Worm (Caenorhabditis elegans): Measurements from ENCODE around the gene K10G6.5.

K10G6.5 gene

ce11 chrII:3964302-3964885 is 22.7 kb upstream of the K10G6.5 start:
- TF ChIP-seq unc-55 (GFP tag; optimal IDR thresholded peaks at IDR 0.05) (no peak), nhr-23 (tag; optimal IDR thresholded peaks at IDR 0.05) (no peak), C34F6.9 (tag; optimal IDR thresholded peaks at IDR 0.05) (no peak), mab-5 (tag; optimal IDR thresholded peaks at IDR 0.05) (no peak), nhr-10 (tag; optimal IDR thresholded peaks at IDR 0.05) (no peak), crh-2 (tag; optimal IDR thresholded peaks at IDR 0.05) (no peak), ztf-11 (tag; optimal IDR thresholded peaks at IDR 0.05) (no peak), nhr-21 (tag; optimal IDR thresholded peaks at IDR 0.05) (no peak), F13H6.1 (tag; optimal IDR thresholded peaks at IDR 0.05) (no peak), ceh-82 (tag; optimal IDR thresholded peaks at IDR 0.05) (no peak), mdl-1 (tag; optimal IDR thresholded peaks at IDR 0.05) (no peak), nhr-77 (tag; optimal IDR thresholded peaks at IDR 0.05) (no peak), sem-4 (tag; optimal IDR thresholded peaks at IDR 0.05) (no peak), nhr-129 (tag; optimal IDR thresholded peaks at IDR 0.05) (no peak), zag-1 (tag; optimal IDR thresholded peaks at IDR 0.05) (no peak), nhr-237 (tag; optimal IDR thresholded peaks at IDR 0.05) (no peak)

ce11 chrII:3965665-3966416 is 21.2 kb upstream of the K10G6.5 start:
- TF ChIP-seq snpc-4 (tag; optimal IDR thresholded peaks at IDR 0.05): no peak

DNA sequence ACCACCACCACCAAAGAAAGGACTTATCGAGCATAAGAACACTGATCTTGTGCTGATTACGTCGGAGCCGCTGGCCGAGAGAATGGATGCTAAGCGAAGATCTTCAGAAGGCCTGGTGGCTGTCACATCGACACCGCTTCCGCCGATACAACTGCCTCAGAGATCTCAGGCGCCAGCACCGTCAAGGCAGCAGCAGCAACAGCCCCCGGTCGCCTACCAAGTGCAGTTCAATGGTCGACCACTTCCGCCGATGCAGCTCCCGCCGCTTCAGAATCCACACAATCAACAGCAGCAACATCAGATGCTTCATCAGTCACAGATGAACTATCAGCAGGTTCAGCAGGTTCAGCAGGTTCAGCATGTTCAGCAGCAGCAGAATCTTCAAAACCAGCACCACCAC is 20.0 kb upstream of the K10G6.5 start:
- TF ChIP-seq snpc-4 (tag; optimal IDR thresholded peaks at IDR 0.05): no peak
- no peak for TF ChIP-seq lsy-2 (tag; optimal IDR thresholded peaks at IDR 0.05)
- no peak for TF ChIP-seq nhr-21 (tag; optimal IDR thresholded peaks at IDR 0.05)
- TF ChIP-seq dmd-4 (tag; optimal IDR thresholded peaks at IDR 0.05): no peak
- no peak for TF ChIP-seq C34F6.9 (tag; optimal IDR thresholded peaks at IDR 0.05)
- no peak for TF ChIP-seq elt-1 (tag; optimal IDR thresholded peaks at IDR 0.05)
- no peak for TF ChIP-seq nhr-11 (tag; optimal IDR thresholded peaks at IDR 0.05)
- TF ChIP-seq aly-2 (tag; optimal IDR thresholded peaks at IDR 0.05): no peak
- no peak for TF ChIP-seq nhr-10 (tag; optimal IDR thresholded peaks at IDR 0.05)
- TF ChIP-seq ama-1 (optimal IDR thresholded peaks at IDR 0.05): no peak

ce11 chrII:3968070-3968469 is 19.0 kb upstream of the K10G6.5 start:
- TF ChIP-seq nhr-21 (tag; optimal IDR thresholded peaks at IDR 0.05): no peak
- TF ChIP-seq ceh-82 (tag; optimal IDR thresholded peaks at IDR 0.05): no peak
- no peak for TF ChIP-seq alr-1 (tag; optimal IDR thresholded peaks at IDR 0.05)

- TF ChIP-seq ZK546.5 (tag; optimal IDR thresholded peaks at IDR 0.05) (no peak), lsy-2 (tag; optimal IDR thresholded peaks at IDR 0.05) (no peak), fos-1 (tag; optimal IDR thresholded peaks at IDR 0.05) (no peak), elt-1 (tag; optimal IDR thresholded peaks at IDR 0.05) (no peak), sem-4 (tag; optimal IDR thresholded peaks at IDR 0.05) (no peak), aly-2 (tag; optimal IDR thresholded peaks at IDR 0.05) (no peak), ztf-4 (tag; optimal IDR thresholded peaks at IDR 0.05) (no peak), F13H6.1 (tag; optimal IDR thresholded peaks at IDR 0.05) (no peak), ceh-16 (tag; optimal IDR thresholded peaks at IDR 0.05) (no peak)
Observed at ce11 chrII:3968808-3969207, 18.2 kb upstream of the K10G6.5 start.

DNA sequence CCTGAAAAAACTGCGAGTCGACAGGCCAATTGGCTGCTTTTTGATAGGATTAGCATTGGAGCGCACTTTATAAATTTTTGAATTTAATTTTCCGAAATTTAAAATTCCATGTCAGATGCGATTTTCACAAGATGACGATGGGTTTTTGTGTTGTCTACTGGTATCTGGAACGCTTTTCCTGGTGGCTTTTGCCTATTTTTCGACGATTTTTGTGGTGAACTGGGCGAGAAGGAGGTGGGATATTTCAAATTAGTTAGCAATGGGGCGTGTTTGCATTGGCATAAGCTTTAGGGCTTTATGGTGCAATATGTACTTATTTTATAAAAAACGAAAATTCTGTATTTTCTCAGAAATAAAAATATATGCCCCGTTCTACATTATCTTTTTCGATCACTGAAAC is 14.9 kb upstream of the K10G6.5 start, which contains the start of gene K10G6.9:
K10G6.9 (plus strand) TSS at position 110 of the 400 bp plus-strand sequence.
- TF ChIP-seq alr-1 (tag; optimal IDR thresholded peaks at IDR 0.05) (no peak), ama-1 (optimal IDR thresholded peaks at IDR 0.05) (peak; percentile 62)

ce11 chrII:3974953-3975352 is 12.1 kb upstream of the K10G6.5 start, which contains the start of gene cank-26:
Gene cank-26 (minus strand): TSS chrII:3975065.
- no peak for TF ChIP-seq ztf-1 (GFP tag; conservative IDR thresholded peaks at IDR 0.05)
- no peak for TF ChIP-seq nhr-129 (tag; optimal IDR thresholded peaks at IDR 0.05)
- no peak for TF ChIP-seq ZK546.5 (tag; optimal IDR thresholded peaks at IDR 0.05)
- no peak for TF ChIP-seq mbf-1 (tag; optimal IDR thresholded peaks at IDR 0.05)
- TF ChIP-seq lin-11 (tag; optimal IDR thresholded peaks at IDR 0.05): no peak
- TF ChIP-seq dmd-4 (tag; optimal IDR thresholded peaks at IDR 0.05): no peak
- TF ChIP-seq mab-5 (tag; optimal IDR thresholded peaks at IDR 0.05): no peak
- TF ChIP-seq snpc-4 (tag; optimal IDR thresholded peaks at IDR 0.05): no peak
- TF ChIP-seq sma-3 (GFP tag; optimal IDR thresholded peaks at IDR 0.05): no peak
- no peak for TF ChIP-seq crh-2 (tag; optimal IDR thresholded peaks at IDR 0.05)
- no peak for TF ChIP-seq egl-27 (tag; optimal IDR thresholded peaks at IDR 0.05)
- no peak for TF ChIP-seq nhr-23 (tag; optimal IDR thresholded peaks at IDR 0.05)
- TF ChIP-seq sem-4 (tag; optimal IDR thresholded peaks at IDR 0.05): no peak
- TF ChIP-seq ztf-4 (tag; optimal IDR thresholded peaks at IDR 0.05): no peak
- no peak for TF ChIP-seq gmeb-1 (tag; optimal IDR thresholded peaks at IDR 0.05)
- no peak for TF ChIP-seq fos-1 (tag; optimal IDR thresholded peaks at IDR 0.05)
- no peak for TF ChIP-seq lin-39 (tag; optimal IDR thresholded peaks at IDR 0.05)
- TF ChIP-seq blmp-1 (tag; optimal IDR thresholded peaks at IDR 0.05; ENCODE audit: insufficient read depth): no peak
